Fruit fly (Drosophila melanogaster) S2 (cell line): ENCODE measurements around the gene CG13460.

Experiments
- CG8478 ChIP-seq: fragments of >200 bp; optimal IDR thresholded peaks from 2 replicates; lab custom pipeline; 2018
- CTCF ChIP-seq, 2 experiments: fragments of >200 bp; optimal IDR thresholded peaks; 2 replicates each; lab custom pipeline; 2018

DNA sequence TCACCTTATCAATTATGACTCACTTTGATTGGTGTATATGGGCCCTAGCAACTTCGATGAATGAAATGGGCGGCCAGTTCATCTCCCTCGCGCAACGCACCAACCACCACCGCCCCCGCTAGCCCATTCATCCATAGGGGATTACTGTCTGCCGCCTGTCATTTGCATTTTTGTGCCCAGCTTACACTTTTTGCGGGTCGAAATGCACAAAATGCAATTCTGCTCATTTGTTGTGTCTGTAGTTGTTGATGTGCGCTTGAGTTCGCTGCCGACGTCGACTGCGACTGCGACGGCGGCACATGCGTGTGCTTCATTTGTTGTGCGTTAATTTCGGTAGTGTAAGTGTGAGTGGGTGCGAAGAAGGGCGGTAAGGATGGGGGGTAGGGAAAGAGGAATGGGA, 39.5 kb upstream of the CG13460 start:
- no peak for TF ChIP-seq CTCF (optimal IDR thresholded peaks at IDR 0.05; lab: Kevin White, UChicago)
- TF ChIP-seq CG8478 (lab: Kevin White, UChicago) = no peak
